Fruit fly (Drosophila melanogaster) whole organism, embryonic: ENCODE measurements around the gene tHMG1.

Source experiments
- Ada2b ChIP-seq: fragments of 200-800 bp; sonication (Bioruptor generic); IDR thresholded peaks from 2 replicates; pipeline ENCODE4 v1.3.6; 2022; ENCODE audit warnings: missing biosample characterization, missing genetic modification characterization
- Atf6 ChIP-seq: fragments of 200-800 bp; sonication (Bioruptor generic); IDR thresholded peaks from 2 replicates; pipeline ENCODE4 v1.3.6; 2022; ENCODE audit warnings: missing biosample characterization, missing genetic modification characterization
- Bgb ChIP-seq: fragments of 200-800 bp; sonication (Bioruptor generic); IDR thresholded peaks from 2 replicates; pipeline ENCODE4 v1.3.6; 2022; ENCODE audit warnings: missing biosample characterization, missing genetic modification characterization; ENCODE audit not compliant: partially characterized antibody
- CG10209 ChIP-seq: fragments of 200-800 bp; sonication (Bioruptor generic); optimal IDR thresholded peaks from 3 replicates; lab custom pipeline; 2017; ENCODE audit warnings: missing biosample characterization, mild to moderate bottlenecking, missing genetic modification characterization, missing genetic modification reagents
- CG10462 ChIP-seq: fragments of 200-800 bp; sonication (Bioruptor generic); optimal IDR thresholded peaks from 2 replicates; lab custom pipeline; 2016; ENCODE audit warnings: missing biosample characterization, missing genetic modification characterization
- CG10565 ChIP-seq: fragments of 200-800 bp; sonication (Bioruptor generic); optimal IDR thresholded peaks from 3 replicates; lab custom pipeline; 2016; ENCODE audit warnings: missing biosample characterization, mild to moderate bottlenecking, missing genetic modification characterization
- CG10979 ChIP-seq: fragments of 200-800 bp; sonication (Bioruptor generic); optimal IDR thresholded peaks from 2 replicates; lab custom pipeline; 2018; ENCODE audit warnings: missing biosample characterization, mild to moderate bottlenecking, missing genetic modification characterization, moderate library complexity
- CG11696 ChIP-seq: fragments of 200-800 bp; sonication (Bioruptor generic); IDR thresholded peaks from 2 replicates; pipeline ENCODE4 v1.3.6; 2022; ENCODE audit warnings: missing biosample characterization, missing genetic modification characterization
- CG1233 ChIP-seq: fragments of 200-800 bp; sonication (Bioruptor generic); optimal IDR thresholded peaks from 4 replicates; lab custom pipeline; 2018; ENCODE audit warnings: missing biosample characterization, mild to moderate bottlenecking, missing genetic modification characterization
- CG13296 ChIP-seq: fragments of 200-800 bp; sonication (Bioruptor generic); optimal IDR thresholded peaks from 3 replicates; lab custom pipeline; 2018; ENCODE audit warnings: missing biosample characterization, mild to moderate bottlenecking, missing genetic modification characterization
- CG1792 ChIP-seq: fragments of 200-800 bp; sonication (Bioruptor generic); optimal IDR thresholded peaks from 2 replicates; lab custom pipeline; 2016; ENCODE audit warnings: missing biosample characterization, missing genetic modification characterization
- CG2129 ChIP-seq: fragments of 200-800 bp; sonication (Bioruptor generic); IDR thresholded peaks from 2 replicates; pipeline ENCODE4 v1.3.6; 2022; ENCODE audit warnings: missing biosample characterization, missing genetic modification characterization; ENCODE audit not compliant: partially characterized antibody
- CG2678 ChIP-seq: fragments of 200-800 bp; sonication (Bioruptor generic); optimal IDR thresholded peaks from 3 replicates; lab custom pipeline; 2019; ENCODE audit warnings: missing biosample characterization, mild to moderate bottlenecking, missing genetic modification characterization, moderate library complexity
- CG2712 ChIP-seq: fragments of 200-800 bp; optimal IDR thresholded peaks from 3 replicates; lab custom pipeline; 2019; ENCODE audit warnings: missing biosample characterization, mild to moderate bottlenecking, missing genetic modification characterization, moderate library complexity
- CG34224 ChIP-seq: fragments of 200-800 bp; sonication (Bioruptor generic); IDR thresholded peaks from 3 replicates; pipeline ENCODE4 v1.3.6; 2022; ENCODE audit warnings: missing biosample characterization, missing genetic modification characterization; ENCODE audit not compliant: partially characterized antibody
- CG34422 ChIP-seq: fragments of 200-800 bp; sonication (Bioruptor generic); IDR thresholded peaks from 3 replicates; pipeline ENCODE4 v1.3.6; 2022; ENCODE audit warnings: missing biosample characterization, missing genetic modification characterization
- CG3995 ChIP-seq: fragments of 200-800 bp; sonication (Bioruptor generic); optimal IDR thresholded peaks from 3 replicates; lab custom pipeline; 2016; ENCODE audit warnings: missing biosample characterization, missing genetic modification characterization
- CG4328 ChIP-seq: fragments of 200-800 bp; sonication (Bioruptor generic); optimal IDR thresholded peaks from 3 replicates; lab custom pipeline; 2017; ENCODE audit warnings: missing biosample characterization, missing genetic modification reagents, missing genetic modification characterization
- CG6689 ChIP-seq: fragments of 200-800 bp; sonication (Bioruptor generic); IDR thresholded peaks from 2 replicates; pipeline ENCODE4 v1.3.6; 2022; ENCODE audit warnings: missing biosample characterization, missing genetic modification characterization
- CG9817 ChIP-seq: fragments of 200-800 bp; sonication (Bioruptor generic); optimal IDR thresholded peaks from 2 replicates; lab custom pipeline; 2018; ENCODE audit warnings: missing biosample characterization, mild to moderate bottlenecking, missing genetic modification characterization, moderate library complexity
- Dad ChIP-seq: fragments of 200-800 bp; sonication (Bioruptor generic); optimal IDR thresholded peaks from 3 replicates; lab custom pipeline; 2016; ENCODE audit warnings: missing biosample characterization, missing genetic modification characterization
- Doc2 ChIP-seq: fragments of 200-800 bp; sonication (Bioruptor generic); IDR thresholded peaks from 2 replicates; pipeline ENCODE4 v1.3.6; 2022; ENCODE audit warnings: missing biosample characterization, missing genetic modification characterization
- GATAe ChIP-seq: fragments of 200-800 bp; sonication (Bioruptor generic); conservative IDR thresholded peaks from 2 replicates; pipeline ENCODE4 v1.3.6; 2022; ENCODE audit warnings: missing biosample characterization, missing genetic modification characterization
- HLH54F ChIP-seq: fragments of 200-800 bp; sonication (Bioruptor generic); optimal IDR thresholded peaks from 3 replicates; lab custom pipeline; 2016; ENCODE audit warnings: missing biosample characterization, missing genetic modification characterization
- Hey ChIP-seq: fragments of 200-800 bp; sonication (Bioruptor generic); optimal IDR thresholded peaks from 3 replicates; lab custom pipeline; 2018; ENCODE audit warnings: missing biosample characterization, mild to moderate bottlenecking, missing genetic modification characterization
- Mad ChIP-seq: fragments of 200-800 bp; sonication (Bioruptor generic); optimal IDR thresholded peaks from 2 replicates; lab custom pipeline; 2016; ENCODE audit warnings: missing biosample characterization, missing genetic modification characterization
- Med ChIP-seq: fragments of 200-800 bp; sonication (Bioruptor generic); peaks from one replicate; lab custom pipeline; 2016; ENCODE audit warnings: missing biosample characterization, missing genetic modification characterization, mild to moderate bottlenecking, inconsistent platforms, moderate library complexity
- Side ChIP-seq: fragments of 200-800 bp; sonication (Bioruptor generic); optimal IDR thresholded peaks from 2 replicates; lab custom pipeline; 2016; ENCODE audit warnings: missing biosample characterization, missing genetic modification characterization
- ac ChIP-seq: fragments of 200-800 bp; sonication (Bioruptor generic); optimal IDR thresholded peaks from 3 replicates; lab custom pipeline; 2017; ENCODE audit warnings: missing biosample characterization, mild to moderate bottlenecking, missing genetic modification characterization
- ara ChIP-seq: fragments of 200-800 bp; sonication (Bioruptor generic); IDR thresholded peaks from 2 replicates; pipeline ENCODE4 v1.3.6; 2022; ENCODE audit warnings: missing biosample characterization, missing genetic modification characterization
- br ChIP-seq: fragments of >200 bp; optimal IDR thresholded peaks from 2 replicates; lab custom pipeline; 2017
- btn ChIP-seq: fragments of 200-800 bp; sonication (Bioruptor generic); optimal IDR thresholded peaks from 2 replicates; lab custom pipeline; 2016; ENCODE audit warnings: missing biosample characterization, missing genetic modification characterization
- chif ChIP-seq, 2 experiments: fragments of 200-800 bp; sonication (Bioruptor generic); optimal IDR thresholded peaks; 3 replicates each; lab custom pipeline; 2016; ENCODE audit warnings: missing biosample characterization in 2 of 2, missing genetic modification characterization in 2 of 2
- dimm ChIP-seq: fragments of 200-800 bp; sonication (Bioruptor generic); IDR thresholded peaks from 2 replicates; pipeline ENCODE4 v1.3.6; 2022; ENCODE audit warnings: missing biosample characterization, missing genetic modification characterization
- dm ChIP-seq: fragments of 200-800 bp; sonication (Bioruptor generic); optimal IDR thresholded peaks from 3 replicates; lab custom pipeline; 2016; ENCODE audit warnings: missing biosample characterization, missing genetic modification characterization
- esg ChIP-seq: fragments of 200-800 bp; sonication (Bioruptor generic); conservative IDR thresholded peaks from 2 replicates; pipeline ENCODE4 v1.3.6; 2022; ENCODE audit warnings: missing biosample characterization, missing genetic modification characterization
- eyg ChIP-seq: fragments of 200-800 bp; sonication (Bioruptor generic); optimal IDR thresholded peaks from 3 replicates; lab custom pipeline; 2016; ENCODE audit warnings: missing biosample characterization, missing genetic modification characterization
- gcm ChIP-seq: fragments of 200-800 bp; sonication (Bioruptor generic); optimal IDR thresholded peaks from 2 replicates; lab custom pipeline; 2019; ENCODE audit warnings: missing biosample characterization, mild to moderate bottlenecking, missing genetic modification characterization, moderate library complexity
- gcm2 ChIP-seq: fragments of 200-800 bp; sonication (Bioruptor generic); optimal IDR thresholded peaks from 2 replicates; lab custom pipeline; 2016; ENCODE audit warnings: missing biosample characterization, missing genetic modification characterization
- grau ChIP-seq: fragments of 200-800 bp; optimal IDR thresholded peaks from 3 replicates; lab custom pipeline; 2019; ENCODE audit warnings: missing biosample characterization, mild to moderate bottlenecking, missing genetic modification characterization, moderate library complexity
- jumu ChIP-seq: fragments of 200-800 bp; sonication (Bioruptor generic); optimal IDR thresholded peaks from 3 replicates; lab custom pipeline; 2016; ENCODE audit warnings: missing biosample characterization, missing genetic modification characterization
- kni ChIP-seq: fragments of 200-800 bp; sonication (Bioruptor generic); optimal IDR thresholded peaks from 3 replicates; lab custom pipeline; 2017; ENCODE audit warnings: mild to moderate bottlenecking, missing biosample characterization, missing genetic modification reagents, missing genetic modification characterization
- prd ChIP-seq, 3 experiments: fragments of >200 bp in 2 of 3; fragments of 200-800 bp in 1 of 3; sonication (Bioruptor generic) in 1 of 3; optimal IDR thresholded peaks in 2 of 3; IDR thresholded peaks in 1 of 3; 2 replicates in 2 of 3; 3 replicates in 1 of 3; pipeline versions ENCODE4 v1.3.6 to Lab custom; 2017 to 2022; ENCODE audit warnings: missing biosample characterization in 1 of 3, missing genetic modification characterization in 1 of 3
- sc ChIP-seq, 3 experiments: fragments of >200 bp in 2 of 3; fragments of 200-800 bp in 1 of 3; sonication (Bioruptor generic) in 1 of 3; optimal IDR thresholded peaks; 2 replicates in 2 of 3; 3 replicates in 1 of 3; lab custom pipeline; 2017; ENCODE audit warnings: mild to moderate bottlenecking in 1 of 3, missing biosample characterization in 1 of 3, missing genetic modification characterization in 1 of 3, missing genetic modification reagents in 1 of 3
- slp2 ChIP-seq: fragments of 200-800 bp; sonication (Bioruptor generic); optimal IDR thresholded peaks from 2 replicates; lab custom pipeline; 2016; ENCODE audit warnings: missing biosample characterization, missing genetic modification characterization
- sna ChIP-seq: fragments of 200-800 bp; sonication (Bioruptor generic); IDR thresholded peaks from 2 replicates; pipeline ENCODE4 v1.3.6; 2022; ENCODE audit warnings: missing biosample characterization, missing genetic modification characterization; ENCODE audit not compliant: partially characterized antibody
- stwl ChIP-seq: fragments of 200-800 bp; sonication (Bioruptor generic); optimal IDR thresholded peaks from 3 replicates; lab custom pipeline; 2018; ENCODE audit warnings: missing biosample characterization, mild to moderate bottlenecking, missing genetic modification characterization, moderate library complexity
- tin ChIP-seq: fragments of 200-800 bp; sonication (Bioruptor generic); optimal IDR thresholded peaks from 3 replicates; lab custom pipeline; 2016; ENCODE audit warnings: missing biosample characterization, missing genetic modification characterization
- unc-4 ChIP-seq: fragments of 200-800 bp; sonication (Bioruptor generic); IDR thresholded peaks from 2 replicates; pipeline ENCODE4 v1.3.6; 2022; ENCODE audit warnings: missing biosample characterization, missing genetic modification characterization; ENCODE audit not compliant: partially characterized antibody
- zfh1 ChIP-seq: fragments of 200-800 bp; sonication (Bioruptor generic); IDR thresholded peaks from 3 replicates; pipeline ENCODE4 v1.3.6; 2022; ENCODE audit warnings: missing biosample characterization, missing genetic modification characterization

The tHMG1 gene

dm6 chr3R:22530305-22530704 is 38.7 kb downstream of the tHMG1 start, which contains the start of gene CG33099 (continued):
- no peak for TF ChIP-seq eyg (GFP tag; lab: Kevin White, UChicago)
- TF ChIP-seq CG10565 (GFP tag; lab: Kevin White, UChicago), result no peak
- TF ChIP-seq Side, result peak; percentile 53
- TF ChIP-seq ac (GFP tag; lab: Kevin White, UChicago), result peak; percentile 13
- TF ChIP-seq CG1792 (GFP tag; lab: Kevin White, UChicago), result peak; percentile 30
- TF ChIP-seq jumu (GFP tag; lab: Kevin White, UChicago), result no peak
- TF ChIP-seq CG34224 (GFP tag; lab: Robert Waterston, UW), result no peak
- TF ChIP-seq Atf6, result peak; percentile 52; the same call in 1 of the 2 replicates
- TF ChIP-seq tin (GFP tag; lab: Kevin White, UChicago), result no peak
- no peak for TF ChIP-seq br
- peak; percentile 51 for TF ChIP-seq Hey (tag; lab: Kevin White, UChicago)
- TF ChIP-seq CG10462 (GFP tag; lab: Kevin White, UChicago), result no peak
- TF ChIP-seq esg (GFP tag; lab: Robert Waterston, UW), result no peak
- no peak for TF ChIP-seq HLH54F (GFP tag; lab: Kevin White, UChicago)
- no peak for TF ChIP-seq btn (GFP tag; lab: Kevin White, UChicago)
- TF ChIP-seq CG6689 (GFP tag; lab: Robert Waterston, UW), result no peak
- peak; percentile 67 for TF ChIP-seq CG1233
- no peak for TF ChIP-seq unc-4
- peak; percentile 60 for TF ChIP-seq CG10209 (GFP tag; lab: Kevin White, UChicago)
- TF ChIP-seq slp2, result peak; percentile 9
- peak; percentile 68 for TF ChIP-seq kni (GFP tag; lab: Kevin White, UChicago)
- no peak for TF ChIP-seq Ada2b (GFP tag; lab: Robert Waterston, UW)
- no peak for TF ChIP-seq prd (optimal IDR thresholded peaks at IDR 0.05; lab: Kevin White, UChicago)
- peak; percentile 22; the same call in 1 of the 3 replicates for TF ChIP-seq prd (GFP tag; IDR thresholded peaks at IDR 0.05; lab: Robert Waterston, UW)
- TF ChIP-seq CG2712 (tag; lab: Kevin White, UChicago), result peak; percentile 25
- TF ChIP-seq ara, result peak; percentile 62; the same call in 1 of the 2 replicates
- no peak for TF ChIP-seq CG11696
- no peak for TF ChIP-seq dimm (GFP tag; lab: Robert Waterston, UW)
- peak; percentile 58 for TF ChIP-seq CG4328 (GFP tag; lab: Kevin White, UChicago)
- peak; percentile 49 for TF ChIP-seq gcm (GFP tag; lab: Kevin White, UChicago)
- peak; percentile 0 for TF ChIP-seq stwl
- TF ChIP-seq dm (GFP tag; lab: Kevin White, UChicago), result no peak
- TF ChIP-seq CG2129 (GFP tag; lab: Robert Waterston, UW), result no peak
- no peak for TF ChIP-seq Doc2
- peak; percentile 55 for TF ChIP-seq CG2678 (tag; lab: Kevin White, UChicago)
- no peak for TF ChIP-seq Dad (GFP tag; lab: Kevin White, UChicago)
- TF ChIP-seq CG9817, result no peak
- TF ChIP-seq zfh1 (GFP tag; lab: Robert Waterston, UW), result 0 out of 3 replicates have a peak, but pooled peaks have one; percentile 34
- TF ChIP-seq GATAe, result peak; percentile 64; the same call in 1 of the 2 replicates
- TF ChIP-seq sc (optimal IDR thresholded peaks at IDR 0.05; lab: Kevin White, UChicago), result no peak
- no peak for TF ChIP-seq sc (GFP tag; optimal IDR thresholded peaks at IDR 0.05; lab: Kevin White, UChicago)
- peak; percentile 31 for TF ChIP-seq Mad (GFP tag; lab: Kevin White, UChicago)
- no peak for TF ChIP-seq gcm2 (GFP tag; lab: Kevin White, UChicago)
- no peak for TF ChIP-seq CG3995
- peak; percentile 6 for TF ChIP-seq grau (tag; lab: Kevin White, UChicago)
- peak; percentile 45; the same call in 1 of the 2 replicates for TF ChIP-seq Bgb (GFP tag; lab: Robert Waterston, UW)
- peak; percentile 11 for TF ChIP-seq CG10979 (tag; lab: Kevin White, UChicago)
- TF ChIP-seq CG34422 (GFP tag; lab: Robert Waterston, UW), result peak; percentile 45; the same call in 1 of the 3 replicates
- TF ChIP-seq Med, result peak; percentile 92
- peak; percentile 20 to 21 for TF ChIP-seq chif (GFP tag; optimal IDR thresholded peaks at IDR 0.05; lab: Kevin White, UChicago)
- TF ChIP-seq CG13296 (GFP tag; lab: Kevin White, UChicago), result peak; percentile 72
- no peak for TF ChIP-seq sna (GFP tag; lab: Robert Waterston, UW)
